Worm (Caenorhabditis elegans): ENCODE data around the gene K11D12.7.

- TF ChIP-seq pes-1 (GFP tag; IDR thresholded peaks at IDR 0.05) (no peak), ama-1 (optimal IDR thresholded peaks at IDR 0.05) (no peak), sea-1 (GFP tag; conservative IDR thresholded peaks at IDR 0.05) (no peak), tbx-11 (GFP tag; IDR thresholded peaks at IDR 0.05) (no peak), flt-1 (GFP tag; IDR thresholded peaks at IDR 0.05) (no peak), hmg-4 (GFP tag; optimal IDR thresholded peaks at IDR 0.05) (no peak), ceh-13 (GFP tag; optimal IDR thresholded peaks at IDR 0.05) (no peak), aly-1 (tag; optimal IDR thresholded peaks at IDR 0.05) (no peak), ceh-36 (tag; optimal IDR thresholded peaks at IDR 0.05) (no peak), tbx-37 (GFP tag; conservative IDR thresholded peaks at IDR 0.05) (no peak), F13C5.2 (tag; optimal IDR thresholded peaks at IDR 0.05) (no peak)
Measured at ce11 chrV:5052233-5052632, 16.0 kb upstream of the K11D12.7 start, which contains the start of gene K11D12.12.

All from whole organism, early embryonic.